Fruit fly (Drosophila melanogaster) whole organism, embryonic: ENCODE measurements around the gene RluA-1.

Experiments used
- BEAF-32 ChIP-seq: fragments of 200-800 bp; sonication (Bioruptor generic); optimal IDR thresholded peaks from 3 replicates; lab custom pipeline; 2017; ENCODE audit warnings: missing biosample characterization, missing genetic modification characterization, mild to moderate bottlenecking, moderate library complexity, missing genetic modification reagents
- C15 ChIP-seq: fragments of 200-800 bp; sonication (Bioruptor generic); IDR thresholded peaks from 3 replicates; pipeline ENCODE4 v1.3.6; 2022; ENCODE audit warnings: missing biosample characterization, missing genetic modification characterization
- CG11247 ChIP-seq: fragments of 200-800 bp; sonication (Bioruptor generic); IDR thresholded peaks from 2 replicates; pipeline ENCODE4 v1.3.6; 2022; ENCODE audit warnings: missing biosample characterization, missing genetic modification characterization
- CG11504 ChIP-seq: fragments of 200-800 bp; sonication (Bioruptor generic); optimal IDR thresholded peaks from 3 replicates; lab custom pipeline; 2019; ENCODE audit warnings: missing biosample characterization, mild to moderate bottlenecking, missing genetic modification characterization, moderate library complexity
- CG12071 ChIP-seq: fragments of 200-800 bp; sonication (Bioruptor generic); optimal IDR thresholded peaks from 3 replicates; lab custom pipeline; 2018; ENCODE audit warnings: missing biosample characterization, mild to moderate bottlenecking, missing genetic modification characterization
- CG15269 ChIP-seq: fragments of 200-800 bp; sonication (Bioruptor generic); optimal IDR thresholded peaks from 2 replicates; lab custom pipeline; 2018; ENCODE audit warnings: missing biosample characterization, mild to moderate bottlenecking, missing genetic modification characterization, moderate library complexity
- CG1529 ChIP-seq: fragments of 200-800 bp; sonication (Bioruptor generic); optimal IDR thresholded peaks from 3 replicates; lab custom pipeline; 2018; ENCODE audit warnings: missing biosample characterization, missing genetic modification characterization
- CG16813 ChIP-seq: fragments of 200-800 bp; sonication (Bioruptor generic); IDR thresholded peaks from 3 replicates; pipeline ENCODE4 v1.3.6; 2022; ENCODE audit warnings: missing biosample characterization, missing genetic modification characterization; ENCODE audit not compliant: partially characterized antibody
- CG17359 ChIP-seq: fragments of 200-800 bp; sonication (Bioruptor generic); optimal IDR thresholded peaks from 3 replicates; lab custom pipeline; 2018; ENCODE audit warnings: missing biosample characterization, mild to moderate bottlenecking, missing genetic modification characterization, moderate library complexity
- CG2889 ChIP-seq: fragments of 200-800 bp; sonication (Bioruptor generic); IDR thresholded peaks from 3 replicates; pipeline ENCODE4 v1.3.6; 2022; ENCODE audit warnings: missing biosample characterization, missing genetic modification characterization
- CG30020 ChIP-seq: fragments of 200-800 bp; optimal IDR thresholded peaks from 2 replicates; lab custom pipeline; 2019; ENCODE audit warnings: missing biosample characterization, mild to moderate bottlenecking, missing genetic modification characterization, moderate library complexity
- CG4360 ChIP-seq: fragments of 200-800 bp; sonication (Bioruptor generic); IDR thresholded peaks from 2 replicates; pipeline ENCODE4 v1.3.6; 2022; ENCODE audit warnings: missing biosample characterization, missing genetic modification characterization
- CG4707 ChIP-seq: fragments of 200-800 bp; sonication (Bioruptor generic); optimal IDR thresholded peaks from 2 replicates; lab custom pipeline; 2018; ENCODE audit warnings: missing biosample characterization, mild to moderate bottlenecking, missing genetic modification characterization, moderate library complexity
- CG6654 ChIP-seq: fragments of 200-800 bp; sonication (Bioruptor generic); optimal IDR thresholded peaks from 2 replicates; lab custom pipeline; 2017; ENCODE audit warnings: missing biosample characterization, mild to moderate bottlenecking, missing genetic modification characterization
- CG6683 ChIP-seq: fragments of 200-800 bp; sonication (Bioruptor generic); optimal IDR thresholded peaks from 2 replicates; lab custom pipeline; 2017; ENCODE audit warnings: missing biosample characterization, mild to moderate bottlenecking, missing genetic modification characterization, missing genetic modification reagents
- CG6791 ChIP-seq: fragments of 200-800 bp; sonication (Bioruptor generic); IDR thresholded peaks from 3 replicates; pipeline ENCODE4 v1.3.6; 2022; ENCODE audit warnings: missing biosample characterization, missing genetic modification characterization; ENCODE audit not compliant: partially characterized antibody
- CG8388 ChIP-seq: fragments of 200-800 bp; sonication (Bioruptor generic); optimal IDR thresholded peaks from 2 replicates; lab custom pipeline; 2019; ENCODE audit warnings: missing biosample characterization, mild to moderate bottlenecking, missing genetic modification characterization, moderate library complexity
- CG9817 ChIP-seq: fragments of 200-800 bp; sonication (Bioruptor generic); optimal IDR thresholded peaks from 2 replicates; lab custom pipeline; 2018; ENCODE audit warnings: missing biosample characterization, mild to moderate bottlenecking, missing genetic modification characterization, moderate library complexity
- Doc3 ChIP-seq: fragments of 200-800 bp; sonication (Bioruptor generic); IDR thresholded peaks from 3 replicates; pipeline ENCODE4 v1.3.6; 2022; ENCODE audit warnings: missing biosample characterization, missing genetic modification characterization; ENCODE audit not compliant: partially characterized antibody
- E2f2 ChIP-seq: fragments of 200-800 bp; sonication (Bioruptor generic); IDR thresholded peaks from 2 replicates; pipeline ENCODE4 v1.3.6; 2022; ENCODE audit warnings: missing biosample characterization, missing genetic modification characterization
- Elba2 ChIP-seq: fragments of 200-800 bp; sonication (Bioruptor generic); optimal IDR thresholded peaks from 3 replicates; lab custom pipeline; 2016; ENCODE audit warnings: missing biosample characterization, missing genetic modification characterization
- Ets97D ChIP-seq: fragments of 200-800 bp; sonication (Bioruptor generic); optimal IDR thresholded peaks from 3 replicates; lab custom pipeline; 2016; ENCODE audit warnings: missing biosample characterization, missing genetic modification characterization
- GATAe ChIP-seq: fragments of 200-800 bp; sonication (Bioruptor generic); conservative IDR thresholded peaks from 2 replicates; pipeline ENCODE4 v1.3.6; 2022; ENCODE audit warnings: missing biosample characterization, missing genetic modification characterization
- Hand ChIP-seq: fragments of 200-800 bp; sonication (Bioruptor generic); optimal IDR thresholded peaks from 2 replicates; lab custom pipeline; 2017; ENCODE audit warnings: mild to moderate bottlenecking, missing biosample characterization, missing genetic modification reagents, missing genetic modification characterization
- Hr3 ChIP-seq: fragments of 200-800 bp; sonication (Bioruptor generic); optimal IDR thresholded peaks from 3 replicates; lab custom pipeline; 2016; ENCODE audit warnings: missing biosample characterization, missing genetic modification characterization
- Lhr ChIP-seq: fragments of 200-800 bp; sonication (Bioruptor generic); optimal IDR thresholded peaks from 3 replicates; lab custom pipeline; 2017; ENCODE audit warnings: mild to moderate bottlenecking, missing biosample characterization, missing genetic modification reagents, missing genetic modification characterization
- MESR4 ChIP-seq: fragments of 200-800 bp; sonication (Bioruptor generic); optimal IDR thresholded peaks from 2 replicates; lab custom pipeline; 2018; ENCODE audit warnings: missing biosample characterization, mild to moderate bottlenecking, missing genetic modification characterization, moderate library complexity
- NC2β ChIP-seq: fragments of 200-800 bp; sonication (Bioruptor generic); optimal IDR thresholded peaks from 2 replicates; lab custom pipeline; 2016; ENCODE audit warnings: missing biosample characterization, missing genetic modification characterization
- Opbp ChIP-seq: fragments of 200-800 bp; sonication (Bioruptor generic); IDR thresholded peaks from 3 replicates; pipeline ENCODE4 v1.3.6; 2022; ENCODE audit warnings: missing biosample characterization, missing genetic modification characterization; ENCODE audit not compliant: partially characterized antibody
- Ptx1 ChIP-seq: fragments of 200-800 bp; sonication (Bioruptor generic); IDR thresholded peaks from 2 replicates; pipeline ENCODE4 v1.3.6; 2022; ENCODE audit warnings: missing biosample characterization, missing genetic modification characterization
- Sry-δ ChIP-seq: fragments of 200-800 bp; sonication (Bioruptor generic); optimal IDR thresholded peaks from 2 replicates; lab custom pipeline; 2016; ENCODE audit warnings: missing biosample characterization, missing genetic modification characterization
- Usf ChIP-seq: fragments of 200-800 bp; sonication (Bioruptor generic); optimal IDR thresholded peaks from 2 replicates; lab custom pipeline; 2017; ENCODE audit warnings: missing genotype, missing biosample characterization, missing genetic modification characterization
- amos ChIP-seq: fragments of 200-800 bp; sonication (Bioruptor generic); IDR thresholded peaks from 2 replicates; pipeline ENCODE4 v1.3.6; 2022; ENCODE audit warnings: missing biosample characterization, missing genetic modification characterization; ENCODE audit not compliant: partially characterized antibody
- ara ChIP-seq: fragments of 200-800 bp; sonication (Bioruptor generic); IDR thresholded peaks from 2 replicates; pipeline ENCODE4 v1.3.6; 2022; ENCODE audit warnings: missing biosample characterization, missing genetic modification characterization
- bbx ChIP-seq: fragments of 200-800 bp; sonication (Bioruptor generic); IDR thresholded peaks from 2 replicates; pipeline ENCODE4 v1.3.6; 2022; ENCODE audit warnings: missing biosample characterization, missing genetic modification characterization; ENCODE audit not compliant: partially characterized antibody
- cwo ChIP-seq: fragments of 200-800 bp; sonication (Bioruptor generic); optimal IDR thresholded peaks from 3 replicates; lab custom pipeline; 2017; ENCODE audit warnings: missing biosample characterization, missing genetic modification characterization, mild to moderate bottlenecking, moderate library complexity, missing genetic modification reagents
- dmrt99B ChIP-seq: fragments of 200-800 bp; sonication (Bioruptor generic); optimal IDR thresholded peaks from 2 replicates; lab custom pipeline; 2018; ENCODE audit warnings: missing biosample characterization, mild to moderate bottlenecking, missing genetic modification characterization, moderate library complexity
- gfzf ChIP-seq: fragments of 200-800 bp; sonication (Bioruptor generic); optimal IDR thresholded peaks from 2 replicates; lab custom pipeline; 2016; ENCODE audit warnings: missing biosample characterization, mild to moderate bottlenecking, missing genetic modification characterization, moderate library complexity
- jing ChIP-seq: fragments of 200-800 bp; sonication (Bioruptor generic); optimal IDR thresholded peaks from 2 replicates; lab custom pipeline; 2018; ENCODE audit warnings: missing biosample characterization, mild to moderate bottlenecking, missing genetic modification characterization
- knrl ChIP-seq: fragments of 200-800 bp; sonication (Bioruptor generic); IDR thresholded peaks from 3 replicates; pipeline ENCODE4 v1.3.6; 2022; ENCODE audit warnings: missing biosample characterization, missing genetic modification characterization; ENCODE audit not compliant: partially characterized antibody
- lbe ChIP-seq: fragments of 200-800 bp; sonication (Bioruptor generic); optimal IDR thresholded peaks from 2 replicates; lab custom pipeline; 2016; ENCODE audit warnings: missing biosample characterization, mild to moderate bottlenecking, missing genetic modification characterization
- nom ChIP-seq: fragments of 200-800 bp; sonication (Bioruptor generic); optimal IDR thresholded peaks from 2 replicates; lab custom pipeline; 2017; ENCODE audit warnings: missing biosample characterization, missing genetic modification characterization, mild to moderate bottlenecking, moderate library complexity, missing genetic modification reagents
- oc ChIP-seq: fragments of 200-800 bp; sonication (Bioruptor generic); optimal IDR thresholded peaks from 2 replicates; lab custom pipeline; 2018; ENCODE audit warnings: missing biosample characterization, mild to moderate bottlenecking, missing genetic modification characterization, moderate library complexity
- sens-2 ChIP-seq: fragments of 200-800 bp; sonication (Bioruptor generic); IDR thresholded peaks from 2 replicates; pipeline ENCODE4 v1.3.6; 2022; ENCODE audit warnings: missing biosample characterization, missing genetic modification characterization
- sr ChIP-seq: fragments of 200-800 bp; sonication (Bioruptor generic); IDR thresholded peaks from 3 replicates; pipeline ENCODE4 v1.3.6; 2022; ENCODE audit warnings: missing biosample characterization, missing genetic modification characterization
- tin ChIP-seq: fragments of 200-800 bp; sonication (Bioruptor generic); optimal IDR thresholded peaks from 3 replicates; lab custom pipeline; 2016; ENCODE audit warnings: missing biosample characterization, missing genetic modification characterization
- trem ChIP-seq: fragments of 200-800 bp; optimal IDR thresholded peaks from 3 replicates; lab custom pipeline; 2019; ENCODE audit warnings: missing biosample characterization, mild to moderate bottlenecking, missing genetic modification characterization, moderate library complexity
- twi ChIP-seq: fragments of 200-800 bp; optimal IDR thresholded peaks from 2 replicates; lab custom pipeline; 2019; ENCODE audit warnings: missing biosample characterization, mild to moderate bottlenecking, missing genetic modification characterization, moderate library complexity

The RluA-1 gene

DNA sequence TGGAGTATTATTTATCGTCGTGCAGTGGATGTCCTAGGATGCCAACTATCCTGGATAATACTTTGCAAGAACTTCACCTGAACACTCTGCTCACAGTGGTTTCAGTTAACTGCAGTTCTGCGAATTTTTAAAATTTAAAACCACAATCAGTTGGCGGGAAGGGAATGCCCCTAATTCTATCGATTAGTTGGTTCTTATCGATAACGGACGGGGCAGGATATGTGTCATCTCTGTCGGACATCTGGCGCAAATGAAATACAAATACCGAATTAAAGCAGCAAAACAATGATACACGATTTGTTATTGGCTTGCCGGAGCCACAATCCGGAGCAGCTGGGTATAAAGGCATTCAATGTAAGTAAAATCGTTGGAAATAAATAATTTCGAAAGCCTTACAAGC is 8.9 kb upstream of the RluA-1 start, which contains the start of gene Grip75 (continued):
- TF ChIP-seq amos (GFP tag; lab: Robert Waterston, UW) = peak; percentile 67
- peak; percentile 32 for TF ChIP-seq twi (tag; lab: Kevin White, UChicago)
- peak; percentile 56; the same call in 2 of the 3 replicates for TF ChIP-seq CG16813 (GFP tag; lab: Robert Waterston, UW)
- peak; percentile 27 for TF ChIP-seq MESR4 (GFP tag; lab: Kevin White, UChicago)
- no peak for TF ChIP-seq sens-2 (GFP tag; lab: Robert Waterston, UW)

DNA sequence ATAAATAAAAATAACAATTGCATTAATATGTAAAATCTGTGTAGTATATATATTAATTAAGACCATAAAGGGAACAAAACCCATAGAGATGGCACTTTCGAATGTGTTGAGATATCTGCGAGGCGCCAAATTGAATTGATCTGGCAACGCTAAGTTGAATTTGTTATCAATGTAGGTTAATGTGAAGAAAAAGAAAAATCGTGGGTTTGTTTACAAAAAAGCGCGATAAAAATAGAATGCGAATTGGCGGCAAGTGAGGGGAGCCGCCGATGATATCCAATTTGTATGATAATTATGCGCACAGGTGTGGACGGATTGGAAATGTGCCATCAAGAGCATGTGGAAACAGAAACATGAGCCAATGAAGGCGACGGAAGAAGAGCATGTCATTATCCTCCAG is 5.7 kb upstream of the RluA-1 start:
- TF ChIP-seq CG12071 (GFP tag; lab: Kevin White, UChicago) (no peak), CG9817 (tag; lab: Kevin White, UChicago) (no peak), sr (GFP tag; lab: Robert Waterston, UW) (no peak; the same call in 2 of the 3 replicates), knrl (peak; percentile 6; the same call in 1 of the 3 replicates), CG8388 (GFP tag; lab: Kevin White, UChicago) (no peak), CG11504 (no peak), bbx (GFP tag; lab: Robert Waterston, UW) (peak; percentile 73), CG6683 (no peak), CG30020 (tag; lab: Kevin White, UChicago) (no peak), dmrt99B (tag; lab: Kevin White, UChicago) (no peak), CG2889 (GFP tag; lab: Robert Waterston, UW) (no peak), C15 (GFP tag; lab: Robert Waterston, UW) (no peak), CG4707 (GFP tag; lab: Kevin White, UChicago) (no peak), GATAe (GFP tag; lab: Robert Waterston, UW) (peak; percentile 66), Usf (no peak), Sry-δ (GFP tag; lab: Kevin White, UChicago) (peak; percentile 80), Opbp (peak; percentile 23; the same call in 1 of the 3 replicates), CG17359 (tag; lab: Kevin White, UChicago) (peak; percentile 19), tin (GFP tag; lab: Kevin White, UChicago) (no peak), ara (GFP tag; lab: Robert Waterston, UW) (no peak), lbe (GFP tag; lab: Kevin White, UChicago) (peak; percentile 49), Ptx1 (GFP tag; lab: Robert Waterston, UW) (no peak), cwo (GFP tag; lab: Kevin White, UChicago) (no peak), CG11247 (GFP tag; lab: Robert Waterston, UW) (no peak), oc (tag; lab: Kevin White, UChicago) (no peak), Hand (GFP tag; lab: Kevin White, UChicago) (no peak), Lhr (GFP tag; lab: Kevin White, UChicago) (no peak), E2f2 (GFP tag; lab: Robert Waterston, UW) (peak; percentile 97), CG6654 (no peak), CG4360 (GFP tag; lab: Robert Waterston, UW) (no peak), jing (GFP tag; lab: Kevin White, UChicago) (no peak), NC2β (GFP tag; lab: Kevin White, UChicago) (no peak), Elba2 (GFP tag; lab: Kevin White, UChicago) (no peak), nom (GFP tag; lab: Kevin White, UChicago) (peak; percentile 2), CG15269 (tag; lab: Kevin White, UChicago) (no peak), BEAF-32 (peak; percentile 63), CG6791 (GFP tag; lab: Robert Waterston, UW) (peak; percentile 42; the same call in 1 of the 3 replicates), Ets97D (GFP tag; lab: Kevin White, UChicago) (peak; percentile 18), trem (tag; lab: Kevin White, UChicago) (peak; percentile 63), Hr3 (peak; percentile 82), Doc3 (GFP tag; lab: Robert Waterston, UW) (no peak), CG1529 (GFP tag; lab: Kevin White, UChicago) (no peak), gfzf (GFP tag; lab: Kevin White, UChicago) (no peak)
